Worm (Caenorhabditis elegans) whole organism, L4 larva: ENCODE results near the gene srj-21.

Experiments used
- Y5F2A.4 ChIP-seq: fragments of 200-800 bp; sonication (Bioruptor generic); optimal IDR thresholded peaks from 2 replicates; lab custom pipeline; 2018; ENCODE audit warnings: mild to moderate bottlenecking, missing genetic modification characterization, missing compliant biosample characterization
- ceh-32 ChIP-seq: sonication (generic microtip); optimal IDR thresholded peaks from 2 replicates; lab custom pipeline; 2016; ENCODE audit warnings: mild to moderate bottlenecking, missing genetic modification characterization, missing compliant biosample characterization; ENCODE audit not compliant: poor library complexity
- lin-39 ChIP-seq: fragments of 150-350 bp; optimal IDR thresholded peaks from 2 replicates; lab custom pipeline; 2014; ENCODE audit warnings: missing biosample characterization, missing genetic modification reagents, missing genetic modification characterization
- madf-5 ChIP-seq, 2 experiments: fragments of 200-800 bp; sonication (Bioruptor generic); IDR thresholded peaks; 2 replicates each; pipeline ENCODE4 v1.3.6; 2022; ENCODE audit warnings: missing compliant biosample characterization in 2 of 2, missing genetic modification characterization in 2 of 2
- nhr-111 ChIP-seq: fragments of 200-800 bp; sonication (Bioruptor generic); optimal IDR thresholded peaks from 2 replicates; lab custom pipeline; 2018; ENCODE audit warnings: mild to moderate bottlenecking, missing genetic modification characterization, missing compliant biosample characterization
- nhr-41 ChIP-seq: fragments of 200-800 bp; sonication (Bioruptor generic); IDR thresholded peaks from 2 replicates; pipeline ENCODE4 v1.3.6; 2022; ENCODE audit warnings: missing genetic modification reagents, missing genetic modification characterization, missing compliant biosample characterization
- php-3 ChIP-seq: fragments of 200-800 bp; sonication (Bioruptor generic); IDR thresholded peaks from 2 replicates; pipeline ENCODE4 v1.3.6; 2022; ENCODE audit warnings: missing genetic modification reagents, missing genetic modification characterization, missing compliant biosample characterization
- set-16 ChIP-seq: fragments of 200-800 bp; sonication (Bioruptor generic); IDR thresholded peaks from 2 replicates; pipeline ENCODE4 v1.3.6; 2022; ENCODE audit warnings: missing genetic modification reagents, missing genetic modification characterization, missing compliant biosample characterization
- snpc-4 ChIP-seq: fragments of 150-350 bp; optimal IDR thresholded peaks from 2 replicates; lab custom pipeline; 2014; ENCODE audit warnings: missing biosample characterization, missing genetic modification characterization
- zag-1 ChIP-seq: fragments of 150-350 bp; optimal IDR thresholded peaks from 2 replicates; lab custom pipeline; 2014; ENCODE audit warnings: missing biosample characterization, missing genetic modification characterization
- ztf-7 ChIP-seq: fragments of 150-350 bp; optimal IDR thresholded peaks from 2 replicates; lab custom pipeline; 2014; ENCODE audit warnings: missing biosample characterization, missing genetic modification characterization

- no peak for TF ChIP-seq ztf-7 (tag; lab: Kevin White, UChicago)
- TF ChIP-seq ceh-32 (tag; lab: Kevin White, UChicago), result no peak
- no peak for TF ChIP-seq php-3 (GFP tag; lab: Robert Waterston, UW)
- TF ChIP-seq set-16 (GFP tag; lab: Robert Waterston, UW), result no peak
- no peak for TF ChIP-seq snpc-4
- TF ChIP-seq zag-1 (tag; lab: Kevin White, UChicago), result no peak
- no peak for TF ChIP-seq nhr-41 (GFP tag; lab: Robert Waterston, UW)
- TF ChIP-seq lin-39 (tag; lab: Kevin White, UChicago), result no peak
- no peak for TF ChIP-seq nhr-111 (GFP tag; lab: Kevin White, UChicago)
- no peak for TF ChIP-seq madf-5 (GFP tag; IDR thresholded peaks at IDR 0.05; lab: Robert Waterston, UW)
- TF ChIP-seq Y5F2A.4, result no peak
Measured at ce11 chrV:10792775-10793174, 47.6 kb downstream of the srj-21 start, which contains the start of gene D1054.10.
